Worm (Caenorhabditis elegans) whole organism, L1 larva: ENCODE data around the gene slcf-2.
A peak's percentile ranks its signal among the peaks of the same experiment; 100 is the strongest.

ENCODE experiments used
- C04F5.9 ChIP-seq: sonication (generic microtip); optimal IDR thresholded peaks from 2 replicates; lab custom pipeline; 2016; ENCODE audit warnings: missing genetic modification characterization, missing compliant biosample characterization
- C16A3.4 ChIP-seq: fragments of 150-350 bp; optimal IDR thresholded peaks from 2 replicates; lab custom pipeline; 2014; ENCODE audit warnings: missing biosample characterization, missing genetic modification characterization
- F16B12.6 ChIP-seq: fragments of 150-350 bp; optimal IDR thresholded peaks from 2 replicates; lab custom pipeline; 2014; ENCODE audit warnings: missing biosample characterization, missing genetic modification characterization
- Y116A8C.19 ChIP-seq: sonication (generic microtip); optimal IDR thresholded peaks from 2 replicates; lab custom pipeline; 2016; ENCODE audit warnings: missing compliant biosample characterization, missing genetic modification characterization, borderline replicate concordance
- aly-2 ChIP-seq: fragments of 150-350 bp; optimal IDR thresholded peaks from 2 replicates; lab custom pipeline; 2014; ENCODE audit warnings: missing biosample characterization, missing genetic modification characterization
- ama-1 ChIP-seq: fragments of 150-350 bp; optimal IDR thresholded peaks from 2 replicates; lab custom pipeline; 2014
- blmp-1 ChIP-seq: fragments of 150-350 bp; optimal IDR thresholded peaks from 2 replicates; lab custom pipeline; 2014; ENCODE audit warnings: missing biosample characterization, missing genetic modification characterization
- ceh-63 ChIP-seq: fragments of 200-800 bp; sonication (Bioruptor generic); optimal IDR thresholded peaks from 2 replicates; lab custom pipeline; 2018; ENCODE audit warnings: mild to moderate bottlenecking, missing genetic modification characterization, missing compliant biosample characterization
- ceh-90 ChIP-seq: sonication (generic microtip); optimal IDR thresholded peaks from 2 replicates; lab custom pipeline; 2016; ENCODE audit warnings: missing genetic modification characterization, missing compliant biosample characterization
- dsc-1 ChIP-seq: sonication (generic microtip); optimal IDR thresholded peaks from 2 replicates; lab custom pipeline; 2016; ENCODE audit warnings: mild to moderate bottlenecking, missing genetic modification characterization, missing compliant biosample characterization
- elt-2 ChIP-seq: sonication (generic microtip); optimal IDR thresholded peaks from 2 replicates; lab custom pipeline; 2016; ENCODE audit warnings: missing genetic modification characterization, mild to moderate bottlenecking, inconsistent platforms, missing compliant biosample characterization, missing genetic modification reagents
- ets-5 ChIP-seq: fragments of 200-800 bp; sonication (Bioruptor generic); IDR thresholded peaks from 2 replicates; pipeline ENCODE4 v1.3.6; 2022; ENCODE audit warnings: missing genetic modification characterization, missing compliant biosample characterization
- fkh-4 ChIP-seq: sonication (generic microtip); optimal IDR thresholded peaks from 2 replicates; lab custom pipeline; 2016; ENCODE audit warnings: missing compliant biosample characterization, missing genetic modification characterization, borderline replicate concordance
- fkh-8 ChIP-seq: sonication (generic microtip); optimal IDR thresholded peaks from 2 replicates; lab custom pipeline; 2016; ENCODE audit warnings: mild to moderate bottlenecking, missing genetic modification characterization, missing compliant biosample characterization
- hlh-17 ChIP-seq: fragments of 200-800 bp; sonication (Bioruptor generic); optimal IDR thresholded peaks from 2 replicates; lab custom pipeline; 2018; ENCODE audit warnings: missing genetic modification characterization, mild to moderate bottlenecking, missing compliant biosample characterization, moderate library complexity, borderline replicate concordance
- hlh-4 ChIP-seq: sonication (generic microtip); optimal IDR thresholded peaks from 2 replicates; lab custom pipeline; 2016; ENCODE audit warnings: mild to moderate bottlenecking, missing genetic modification characterization, missing compliant biosample characterization
- irx-1 ChIP-seq: sonication (generic microtip); optimal IDR thresholded peaks from 2 replicates; lab custom pipeline; 2016; ENCODE audit warnings: missing genetic modification characterization, missing compliant biosample characterization
- jun-1 ChIP-seq: fragments of 150-350 bp; optimal IDR thresholded peaks from 2 replicates; lab custom pipeline; 2014; ENCODE audit warnings: missing biosample characterization, missing genetic modification reagents, missing genetic modification characterization
- lin-13 ChIP-seq: fragments of 150-350 bp; optimal IDR thresholded peaks from 2 replicates; lab custom pipeline; 2014; ENCODE audit warnings: missing biosample characterization, missing genetic modification reagents, missing genetic modification characterization
- lin-15B ChIP-seq: fragments of 150-350 bp; sonication (generic microtip); optimal IDR thresholded peaks from 3 replicates; lab custom pipeline; 2014; ENCODE audit warnings: missing biosample characterization, missing genetic modification characterization
- lin-35 ChIP-seq, 2 experiments: fragments of 150-350 bp; optimal IDR thresholded peaks; 2 replicates each; lab custom pipeline; 2014; ENCODE audit warnings: missing biosample characterization in 2 of 2, missing genetic modification characterization in 2 of 2, missing genetic modification reagents in 2 of 2
- lin-39 ChIP-seq: fragments of 150-350 bp; optimal IDR thresholded peaks from 2 replicates; lab custom pipeline; 2014; ENCODE audit warnings: missing biosample characterization, missing genetic modification reagents, missing genetic modification characterization
- lir-3 ChIP-seq: sonication (generic microtip); optimal IDR thresholded peaks from 2 replicates; lab custom pipeline; 2016; ENCODE audit warnings: mild to moderate bottlenecking, missing genetic modification characterization, moderate library complexity, missing compliant biosample characterization; ENCODE audit not compliant: poor library complexity
- lsy-2 ChIP-seq, 2 experiments: fragments of 150-350 bp; optimal IDR thresholded peaks; 2 replicates each; lab custom pipeline; 2014; ENCODE audit warnings: missing biosample characterization in 2 of 2, missing genetic modification characterization in 2 of 2
- mef-2 ChIP-seq: fragments of 150-350 bp; optimal IDR thresholded peaks from 2 replicates; lab custom pipeline; 2014; ENCODE audit warnings: missing biosample characterization, missing genetic modification characterization
- mep-1 ChIP-seq: fragments of 150-350 bp; optimal IDR thresholded peaks from 2 replicates; lab custom pipeline; 2014; ENCODE audit warnings: missing biosample characterization, missing genetic modification characterization
- nhr-12 ChIP-seq: sonication (generic microtip); optimal IDR thresholded peaks from 2 replicates; lab custom pipeline; 2017; ENCODE audit warnings: missing biosample characterization, missing genetic modification characterization
- nhr-20 ChIP-seq: sonication (generic microtip); optimal IDR thresholded peaks from 2 replicates; lab custom pipeline; 2016; ENCODE audit warnings: mild to moderate bottlenecking, missing genetic modification characterization, missing compliant biosample characterization
- nhr-237 ChIP-seq: fragments of 150-350 bp; optimal IDR thresholded peaks from 2 replicates; lab custom pipeline; 2014; ENCODE audit warnings: missing biosample characterization, missing genetic modification characterization
- nhr-28 ChIP-seq: fragments of 150-350 bp; optimal IDR thresholded peaks from 2 replicates; lab custom pipeline; 2014; ENCODE audit warnings: missing biosample characterization, missing genetic modification characterization
- nhr-47 ChIP-seq: sonication (generic microtip); optimal IDR thresholded peaks from 2 replicates; lab custom pipeline; 2016; ENCODE audit warnings: mild to moderate bottlenecking, missing genetic modification characterization, moderate library complexity, missing compliant biosample characterization
- nhr-71 ChIP-seq: sonication (generic microtip); optimal IDR thresholded peaks from 2 replicates; lab custom pipeline; 2016; ENCODE audit warnings: mild to moderate bottlenecking, missing genetic modification characterization, moderate library complexity, missing compliant biosample characterization
- nhr-77 ChIP-seq: fragments of 150-350 bp; optimal IDR thresholded peaks from 2 replicates; lab custom pipeline; 2014; ENCODE audit warnings: missing biosample characterization, missing genetic modification characterization
- nhr-85 ChIP-seq: sonication (generic microtip); peaks from one replicate; lab custom pipeline; 2016; ENCODE audit warnings: missing genetic modification characterization, inconsistent platforms, missing compliant biosample characterization
- nhr-90 ChIP-seq: sonication (generic microtip); optimal IDR thresholded peaks from 2 replicates; lab custom pipeline; 2016; ENCODE audit warnings: mild to moderate bottlenecking, missing genetic modification characterization, missing compliant biosample characterization; ENCODE audit not compliant: poor library complexity
- pag-3 ChIP-seq: sonication (generic microtip); optimal IDR thresholded peaks from 2 replicates; lab custom pipeline; 2017; ENCODE audit warnings: missing genetic modification characterization, mild to moderate bottlenecking, missing compliant biosample characterization, antibody characterized with exemption, borderline replicate concordance; ENCODE audit not compliant: insufficient read depth
- pax-3 ChIP-seq: fragments of 200-800 bp; sonication (Bioruptor generic); optimal IDR thresholded peaks from 2 replicates; lab custom pipeline; 2018; ENCODE audit warnings: mild to moderate bottlenecking, missing genetic modification characterization, moderate library complexity, missing compliant biosample characterization
- skn-1 ChIP-seq: fragments of 150-350 bp; optimal IDR thresholded peaks from 2 replicates; lab custom pipeline; 2014; ENCODE audit warnings: missing biosample characterization, missing genetic modification characterization
- snpc-4 ChIP-seq: fragments of 150-350 bp; optimal IDR thresholded peaks from 2 replicates; lab custom pipeline; 2014; ENCODE audit warnings: missing biosample characterization, missing genetic modification characterization
- sox-4 ChIP-seq: sonication (generic microtip); optimal IDR thresholded peaks from 2 replicates; lab custom pipeline; 2016; ENCODE audit warnings: missing genetic modification characterization, missing compliant biosample characterization
- sptf-1 ChIP-seq: fragments of 150-350 bp; optimal IDR thresholded peaks from 2 replicates; lab custom pipeline; 2014; ENCODE audit warnings: missing biosample characterization, missing genetic modification characterization
- sup-37 ChIP-seq: fragments of 200-800 bp; sonication (Bioruptor generic); optimal IDR thresholded peaks from 2 replicates; lab custom pipeline; 2018; ENCODE audit warnings: mild to moderate bottlenecking, missing genetic modification characterization, missing compliant biosample characterization
- swsn-7 ChIP-seq: sonication (generic microtip); optimal IDR thresholded peaks from 2 replicates; lab custom pipeline; 2016; ENCODE audit warnings: missing genetic modification characterization, missing compliant biosample characterization
- tbx-2 ChIP-seq: sonication (generic microtip); optimal IDR thresholded peaks from 2 replicates; lab custom pipeline; 2016; ENCODE audit warnings: missing genetic modification characterization, missing compliant biosample characterization
- unc-30 ChIP-seq: sonication (generic microtip); optimal IDR thresholded peaks from 2 replicates; lab custom pipeline; 2017; ENCODE audit warnings: missing biosample characterization, missing genetic modification characterization
- unc-62 ChIP-seq: fragments of 150-350 bp; optimal IDR thresholded peaks from 2 replicates; lab custom pipeline; 2014; ENCODE audit warnings: missing biosample characterization, missing genetic modification reagents, missing genetic modification characterization
- unc-86 ChIP-seq: sonication (generic microtip); optimal IDR thresholded peaks from 2 replicates; lab custom pipeline; 2016; ENCODE audit warnings: missing genetic modification characterization, missing compliant biosample characterization
- unc-98 ChIP-seq: fragments of 200-800 bp; sonication (Bioruptor generic); IDR thresholded peaks from 2 replicates; pipeline ENCODE4 v1.3.6; 2022; ENCODE audit warnings: missing genetic modification characterization, missing compliant biosample characterization
- vab-15 ChIP-seq: sonication (generic microtip); optimal IDR thresholded peaks from 2 replicates; lab custom pipeline; 2017; ENCODE audit warnings: missing genotype, mild to moderate bottlenecking, missing genetic modification characterization, missing compliant biosample characterization
- xbp-1 ChIP-seq: sonication (generic microtip); optimal IDR thresholded peaks from 2 replicates; lab custom pipeline; 2016; ENCODE audit warnings: missing genetic modification characterization, missing compliant biosample characterization
- ztf-11 ChIP-seq, 2 experiments: sonication (generic microtip); optimal IDR thresholded peaks; 2 replicates each; lab custom pipeline; 2016 to 2017; ENCODE audit warnings: missing genetic modification characterization in 2 of 2, missing biosample characterization in 1 of 2, missing compliant biosample characterization in 1 of 2

slcf-2 gene

ce11 chrX:3393562-3393961 is at the start of gene slcf-2:
Gene slcf-2 (plus strand): TSS chrX:3393862.
- TF ChIP-seq dsc-1 (tag; lab: Kevin White, UChicago) (peak; percentile 71), elt-2 (tag; lab: Kevin White, UChicago) (no peak)

ce11 chrX:3347904-3348441 is 45.7 kb upstream of the slcf-2 start, which contains the start of gene ZK816.3:
Gene ZK816.3 (plus strand): TSS chrX:3348391.
- peak; percentile 46 for TF ChIP-seq skn-1 (tag; lab: Kevin White, UChicago)
- TF ChIP-seq fkh-4 (tag; lab: Kevin White, UChicago) = no peak
- no peak for TF ChIP-seq lin-13 (GFP tag; lab: Kevin White, UChicago)
- TF ChIP-seq mep-1 (tag; lab: Kevin White, UChicago) = peak; percentile 38
- no peak for TF ChIP-seq unc-98 (GFP tag; lab: Robert Waterston, UW)
- peak; percentile 63 for TF ChIP-seq nhr-90
- TF ChIP-seq pax-3 (tag; lab: Kevin White, UChicago) = no peak
- no peak for TF ChIP-seq nhr-237 (tag; lab: Kevin White, UChicago)
- TF ChIP-seq dsc-1 (tag; lab: Kevin White, UChicago) = no peak
- no peak for TF ChIP-seq ama-1 (lab: Kevin White, UChicago)
- no peak for TF ChIP-seq swsn-7 (tag; lab: Kevin White, UChicago)
- no peak for TF ChIP-seq fkh-8 (tag; lab: Kevin White, UChicago)
- TF ChIP-seq lsy-2 (tag; optimal IDR thresholded peaks at IDR 0.05; lab: Kevin White, UChicago) = peak in 1 of 2 experiments; percentile 27
- no peak for TF ChIP-seq ceh-63 (GFP tag; lab: Kevin White, UChicago)
- TF ChIP-seq hlh-17 (GFP tag; lab: Kevin White, UChicago) = no peak
- peak in 1 of 2 experiments; percentile 41 for TF ChIP-seq lin-35 (GFP tag; optimal IDR thresholded peaks at IDR 0.05; lab: Kevin White, UChicago)
- TF ChIP-seq ets-5 (GFP tag; lab: Robert Waterston, UW) = no peak
- TF ChIP-seq nhr-20 (tag; lab: Kevin White, UChicago) = peak; percentile 41
- peak; percentile 23 for TF ChIP-seq C16A3.4 (tag; lab: Kevin White, UChicago)
- no peak for TF ChIP-seq nhr-85
- no peak for TF ChIP-seq mef-2 (tag; lab: Kevin White, UChicago)
- no peak for TF ChIP-seq snpc-4 (tag; lab: Kevin White, UChicago)
- no peak for TF ChIP-seq nhr-28 (tag; lab: Kevin White, UChicago)
- TF ChIP-seq F16B12.6 = no peak
- no peak for TF ChIP-seq ztf-11 (tag; optimal IDR thresholded peaks at IDR 0.05; lab: Kevin White, UChicago)
- no peak for TF ChIP-seq elt-2 (tag; lab: Kevin White, UChicago)
- no peak for TF ChIP-seq xbp-1 (tag; lab: Kevin White, UChicago)
- TF ChIP-seq lir-3 (tag; lab: Kevin White, UChicago) = no peak
- TF ChIP-seq lin-39 (tag; lab: Kevin White, UChicago) = no peak
- no peak for TF ChIP-seq aly-2 (tag; lab: Kevin White, UChicago)
- TF ChIP-seq blmp-1 (tag; lab: Kevin White, UChicago) = no peak
- no peak for TF ChIP-seq sox-4
- TF ChIP-seq Y116A8C.19 (tag; lab: Kevin White, UChicago) = no peak
- peak; percentile 36 for TF ChIP-seq nhr-71 (tag; lab: Kevin White, UChicago)
- TF ChIP-seq unc-86 (tag; lab: Kevin White, UChicago) = no peak
- no peak for TF ChIP-seq irx-1
- TF ChIP-seq vab-15 = no peak
- no peak for TF ChIP-seq ceh-90 (tag; lab: Kevin White, UChicago)
- TF ChIP-seq nhr-47 (tag; lab: Kevin White, UChicago) = peak; percentile 41
- TF ChIP-seq sptf-1 = no peak
- no peak for TF ChIP-seq nhr-77 (tag; lab: Kevin White, UChicago)
- TF ChIP-seq lin-15B (tag; lab: Kevin White, UChicago) = no peak
- TF ChIP-seq unc-30 (tag; lab: Kevin White, UChicago) = no peak
- no peak for TF ChIP-seq hlh-4 (tag; lab: Kevin White, UChicago)
- TF ChIP-seq nhr-12 (tag; lab: Kevin White, UChicago) = no peak
- TF ChIP-seq tbx-2 = no peak
- no peak for TF ChIP-seq pag-3 (tag; lab: Kevin White, UChicago)
- TF ChIP-seq sup-37 (GFP tag; lab: Kevin White, UChicago) = no peak
- no peak for TF ChIP-seq jun-1 (tag; lab: Kevin White, UChicago)
- TF ChIP-seq C04F5.9 = no peak
- no peak for TF ChIP-seq unc-62 (GFP tag; lab: Kevin White, UChicago)
